Worm (Caenorhabditis elegans) whole organism, midembryonic: ENCODE data around the gene cyp-35C1.

Source experiments
- T22C8.4 ChIP-seq: fragments of 200-800 bp; sonication (Bioruptor generic); IDR thresholded peaks from 2 replicates; pipeline ENCODE4 v1.3.6; 2022; ENCODE audit warnings: missing genetic modification characterization, missing compliant biosample characterization
- cog-1 ChIP-seq: sonication (generic microtip); optimal IDR thresholded peaks from 2 replicates; lab custom pipeline; 2016; ENCODE audit warnings: missing genetic modification characterization, missing compliant biosample characterization
- flt-1 ChIP-seq: fragments of 200-800 bp; sonication (Bioruptor generic); IDR thresholded peaks from 2 replicates; pipeline ENCODE4 v1.3.6; 2022; ENCODE audit warnings: missing genetic modification characterization, missing compliant biosample characterization
- klf-2 ChIP-seq: fragments of 200-800 bp; sonication (Bioruptor generic); conservative IDR thresholded peaks from 2 replicates; pipeline ENCODE4 v1.3.6; 2022; ENCODE audit warnings: missing genetic modification reagents, missing genetic modification characterization, missing compliant biosample characterization
- med-1 ChIP-seq: sonication (generic microtip); optimal IDR thresholded peaks from 2 replicates; lab custom pipeline; 2017; ENCODE audit warnings: missing genetic modification characterization, mild to moderate bottlenecking, missing compliant biosample characterization, antibody characterized with exemption, missing genetic modification reagents; ENCODE audit not compliant: insufficient read depth
- ref-1 ChIP-seq: fragments of 200-800 bp; sonication (Bioruptor generic); conservative IDR thresholded peaks from 2 replicates; pipeline ENCODE4 v1.3.6; 2022; ENCODE audit warnings: missing genetic modification reagents, missing genetic modification characterization, missing compliant biosample characterization
- tab-1 ChIP-seq: fragments of 200-800 bp; sonication (Bioruptor generic); IDR thresholded peaks from 2 replicates; pipeline ENCODE4 v1.3.6; 2022; ENCODE audit warnings: missing genetic modification characterization, missing compliant biosample characterization
- ztf-23 ChIP-seq: fragments of 200-800 bp; sonication (Bioruptor generic); IDR thresholded peaks from 2 replicates; pipeline ENCODE4 v1.3.6; 2022; ENCODE audit warnings: missing genetic modification reagents, missing genetic modification characterization, missing compliant biosample characterization
- ztf-29 ChIP-seq: fragments of 200-800 bp; sonication (Bioruptor generic); IDR thresholded peaks from 2 replicates; pipeline ENCODE4 v1.3.6; 2022; ENCODE audit warnings: missing genetic modification reagents, missing genetic modification characterization, missing compliant biosample characterization

Gene cyp-35C1

DNA sequence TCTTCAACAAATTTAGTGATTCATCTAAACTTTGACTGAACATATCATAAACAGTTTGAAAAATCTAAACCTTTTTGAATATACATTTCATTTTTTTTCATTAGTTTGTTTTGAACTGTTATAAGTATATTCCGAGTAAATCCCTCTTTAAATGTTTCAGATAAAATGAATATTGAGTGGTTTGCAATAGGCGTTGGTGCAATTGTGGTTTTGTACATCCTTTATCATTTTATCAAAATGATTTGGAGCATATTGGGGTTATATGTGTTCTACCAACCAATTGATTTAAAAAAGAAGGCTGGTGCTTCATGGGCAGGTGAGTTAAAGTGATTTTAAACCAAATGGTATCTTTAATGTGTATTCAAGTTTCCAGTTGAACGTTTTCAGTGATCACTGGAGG is 6.2 kb upstream of the cyp-35C1 start, which contains the start of gene stdh-3:
stdh-3 (plus strand) TSS at position 166 of the 400 bp plus-strand sequence.
- TF ChIP-seq tab-1 (GFP tag; lab: Robert Waterston, UW) (no peak), cog-1 (tag; lab: Kevin White, UChicago) (no peak), ref-1 (GFP tag; lab: Robert Waterston, UW) (no peak), ztf-23 (GFP tag; lab: Robert Waterston, UW) (no peak), ztf-29 (GFP tag; lab: Robert Waterston, UW) (no peak), med-1 (GFP tag; lab: Kevin White, UChicago) (no peak)

DNA sequence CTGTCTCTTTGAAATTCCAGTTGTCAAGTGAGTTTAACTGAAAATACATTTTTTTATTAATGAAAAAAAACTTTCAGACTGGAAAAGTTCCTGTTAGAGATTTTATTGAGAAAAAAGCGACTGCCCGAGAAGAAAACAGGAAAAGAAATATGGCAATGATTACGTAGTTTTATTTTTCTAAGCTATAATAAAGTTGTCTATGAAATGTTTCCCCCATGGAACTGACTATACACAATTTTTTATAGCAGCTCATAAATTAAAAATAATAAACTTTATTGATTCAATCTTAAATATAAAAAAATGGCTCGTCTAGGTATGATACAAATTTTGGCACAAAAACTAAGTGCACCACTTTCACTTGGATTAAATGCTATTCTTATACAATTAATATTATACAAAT is 4.2 kb upstream of the cyp-35C1 start, which contains the start of gene C06B3.1:
C06B3.1 (plus strand) TSS at position 301 of the 400 bp plus-strand sequence.
- TF ChIP-seq flt-1 (GFP tag; lab: Robert Waterston, UW) (no peak), klf-2 (GFP tag; lab: Robert Waterston, UW) (no peak), med-1 (GFP tag; lab: Kevin White, UChicago) (no peak), cog-1 (tag; lab: Kevin White, UChicago) (no peak), T22C8.4 (GFP tag; lab: Robert Waterston, UW) (no peak), ref-1 (GFP tag; lab: Robert Waterston, UW) (no peak), ztf-29 (GFP tag; lab: Robert Waterston, UW) (no peak), tab-1 (GFP tag; lab: Robert Waterston, UW) (no peak), ztf-23 (GFP tag; lab: Robert Waterston, UW) (no peak)

DNA sequence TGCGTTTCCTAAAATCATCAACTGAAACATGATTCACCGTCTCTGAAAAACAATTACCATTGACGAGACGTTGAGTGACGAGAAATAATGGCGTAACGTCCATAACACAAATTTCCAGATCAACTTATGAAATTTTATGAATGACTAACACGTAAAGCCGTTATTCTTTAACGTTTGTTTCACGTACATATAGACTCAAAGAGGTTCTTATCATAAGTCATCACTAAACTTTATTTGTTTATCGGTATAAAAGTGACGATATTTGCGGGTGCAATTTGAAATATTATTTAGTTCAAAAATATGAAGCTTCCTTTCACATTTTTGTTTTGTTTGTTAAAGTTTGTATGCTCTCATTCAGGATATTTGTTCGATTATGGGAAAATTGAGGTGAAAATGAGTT is 926 bp upstream of the cyp-35C1 start, which contains the start of gene oac-3:
oac-3 (plus strand) TSS at position 301 of the 400 bp plus-strand sequence.
- TF ChIP-seq klf-2 (GFP tag; lab: Robert Waterston, UW) = no peak
- no peak for TF ChIP-seq ref-1 (GFP tag; lab: Robert Waterston, UW)
- TF ChIP-seq ztf-23 (GFP tag; lab: Robert Waterston, UW) = no peak
- TF ChIP-seq T22C8.4 (GFP tag; lab: Robert Waterston, UW) = no peak
- no peak for TF ChIP-seq cog-1 (tag; lab: Kevin White, UChicago)
- no peak for TF ChIP-seq flt-1 (GFP tag; lab: Robert Waterston, UW)
- no peak for TF ChIP-seq ztf-29 (GFP tag; lab: Robert Waterston, UW)
- no peak for TF ChIP-seq tab-1 (GFP tag; lab: Robert Waterston, UW)
- TF ChIP-seq med-1 (GFP tag; lab: Kevin White, UChicago) = no peak

DNA sequence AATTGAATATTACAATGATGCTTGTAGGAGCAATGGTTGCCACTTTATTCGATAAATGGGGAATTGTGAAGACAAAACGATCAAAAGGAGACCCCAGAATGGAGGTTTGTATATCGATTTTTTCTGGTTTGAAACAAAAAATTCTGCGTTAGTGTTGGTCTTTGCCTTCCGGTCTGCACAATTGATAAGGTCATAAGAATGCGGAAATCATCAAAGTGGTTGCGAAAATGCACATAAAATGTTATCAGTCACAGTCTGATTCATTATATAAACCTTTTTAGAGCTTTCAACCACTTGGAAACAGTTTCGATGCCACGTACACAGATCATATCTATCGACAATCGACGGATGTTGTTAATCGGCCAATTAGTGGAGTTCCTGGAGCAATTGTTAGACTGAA is 4.7 kb downstream of the cyp-35C1 start:
- TF ChIP-seq klf-2 (GFP tag; lab: Robert Waterston, UW) (no peak), ref-1 (GFP tag; lab: Robert Waterston, UW) (no peak), tab-1 (GFP tag; lab: Robert Waterston, UW) (no peak), cog-1 (tag; lab: Kevin White, UChicago) (no peak), T22C8.4 (GFP tag; lab: Robert Waterston, UW) (no peak), med-1 (GFP tag; lab: Kevin White, UChicago) (no peak), flt-1 (GFP tag; lab: Robert Waterston, UW) (no peak), ztf-23 (GFP tag; lab: Robert Waterston, UW) (no peak), ztf-29 (GFP tag; lab: Robert Waterston, UW) (no peak)

DNA sequence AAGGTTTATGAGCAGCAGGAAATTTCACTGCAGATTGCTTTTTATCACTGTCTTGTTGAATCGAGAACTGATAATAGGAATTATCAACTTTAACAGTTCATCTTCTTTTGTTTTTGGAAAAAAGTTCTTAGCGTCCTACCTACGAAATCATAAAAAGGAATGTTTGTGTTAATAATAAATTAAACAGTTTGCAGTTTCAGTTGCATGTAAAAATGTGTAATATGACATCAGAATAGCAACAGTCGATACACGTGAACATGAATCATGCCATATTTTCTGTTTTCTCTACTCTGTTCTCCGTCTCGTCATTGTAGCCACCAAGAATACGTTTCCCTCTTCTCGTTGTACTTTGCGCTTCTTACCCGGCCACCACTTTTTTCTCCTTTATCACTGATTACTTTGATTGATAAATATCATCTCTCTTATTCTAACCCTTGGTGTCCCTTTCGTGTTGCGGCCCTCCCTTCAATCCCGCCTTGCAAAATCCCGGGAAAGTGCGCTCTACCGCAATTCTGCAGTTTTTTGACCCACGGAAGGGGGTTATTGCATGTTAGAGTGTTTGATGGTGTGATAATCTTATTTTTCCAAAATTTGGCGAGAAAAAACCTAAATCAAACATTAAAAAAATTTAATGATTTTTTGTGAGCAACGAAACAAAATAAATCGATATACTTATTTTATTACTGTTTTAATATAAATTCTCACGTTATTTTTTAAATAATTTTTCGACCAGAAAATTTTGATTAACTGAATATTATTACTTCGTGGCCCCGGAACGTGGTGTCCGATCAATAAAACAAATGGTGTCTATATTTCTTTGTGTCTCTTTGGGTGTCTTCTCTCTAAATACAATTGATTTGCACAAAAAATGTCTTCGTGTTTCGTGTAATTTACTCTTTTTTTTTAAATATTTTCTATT is 5.6 kb downstream of the cyp-35C1 start, which contains the start of gene sptl-3:
sptl-3 (plus strand) TSS at position 869 of the 919 bp plus-strand sequence.
- TF ChIP-seq T22C8.4 (GFP tag; lab: Robert Waterston, UW) (no peak), cog-1 (tag; lab: Kevin White, UChicago) (no peak), tab-1 (GFP tag; lab: Robert Waterston, UW) (no peak), ztf-29 (GFP tag; lab: Robert Waterston, UW) (no peak), ztf-23 (GFP tag; lab: Robert Waterston, UW) (no peak)

DNA sequence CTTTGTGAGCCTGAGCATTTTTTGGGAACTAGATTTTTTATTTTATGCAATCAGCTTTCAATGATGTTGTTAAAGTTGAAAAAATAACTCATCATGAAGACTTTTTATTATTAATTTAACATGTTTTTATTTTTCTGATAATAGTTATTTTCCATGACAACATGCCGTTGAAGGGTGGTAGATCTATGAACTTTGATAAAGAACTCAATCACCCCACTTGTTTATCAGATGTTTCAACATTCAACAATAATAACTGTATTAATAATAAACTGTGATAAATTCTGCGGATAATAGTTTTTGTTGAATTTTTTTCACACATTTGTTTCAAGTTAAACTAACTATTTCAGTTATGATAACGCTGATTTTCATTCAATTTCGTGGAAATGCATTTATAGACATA is 6.8 kb downstream of the cyp-35C1 start:
- TF ChIP-seq ztf-23 (GFP tag; lab: Robert Waterston, UW) (no peak), cog-1 (tag; lab: Kevin White, UChicago) (no peak), flt-1 (GFP tag; lab: Robert Waterston, UW) (no peak), T22C8.4 (GFP tag; lab: Robert Waterston, UW) (no peak), ztf-29 (GFP tag; lab: Robert Waterston, UW) (no peak), klf-2 (GFP tag; lab: Robert Waterston, UW) (no peak), ref-1 (GFP tag; lab: Robert Waterston, UW) (no peak), tab-1 (GFP tag; lab: Robert Waterston, UW) (no peak), med-1 (GFP tag; lab: Kevin White, UChicago) (no peak)

DNA sequence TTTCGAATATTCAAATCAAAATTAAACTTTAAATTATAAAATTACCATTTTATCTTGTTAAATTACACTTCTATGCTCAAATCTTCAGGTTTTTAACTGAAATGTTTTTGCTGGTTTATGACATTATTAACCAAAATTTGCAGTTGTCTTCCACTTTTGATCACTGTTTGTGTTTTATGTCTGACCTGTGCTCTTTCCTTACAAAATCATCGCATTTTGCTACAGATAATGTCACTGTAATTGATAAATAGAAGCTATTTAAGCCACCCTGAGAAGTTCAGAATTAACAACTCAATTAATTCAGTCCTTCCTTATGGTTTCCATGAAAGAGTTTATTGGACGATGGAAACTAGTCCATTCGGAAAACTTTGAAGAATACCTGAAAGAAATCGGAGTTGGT is 7.8 kb downstream of the cyp-35C1 start, which contains the start of gene lbp-8:
lbp-8 (plus strand) TSS at position 301 of the 400 bp plus-strand sequence.
- TF ChIP-seq flt-1 (GFP tag; lab: Robert Waterston, UW) (no peak), T22C8.4 (GFP tag; lab: Robert Waterston, UW) (no peak), klf-2 (GFP tag; lab: Robert Waterston, UW) (no peak)

DNA sequence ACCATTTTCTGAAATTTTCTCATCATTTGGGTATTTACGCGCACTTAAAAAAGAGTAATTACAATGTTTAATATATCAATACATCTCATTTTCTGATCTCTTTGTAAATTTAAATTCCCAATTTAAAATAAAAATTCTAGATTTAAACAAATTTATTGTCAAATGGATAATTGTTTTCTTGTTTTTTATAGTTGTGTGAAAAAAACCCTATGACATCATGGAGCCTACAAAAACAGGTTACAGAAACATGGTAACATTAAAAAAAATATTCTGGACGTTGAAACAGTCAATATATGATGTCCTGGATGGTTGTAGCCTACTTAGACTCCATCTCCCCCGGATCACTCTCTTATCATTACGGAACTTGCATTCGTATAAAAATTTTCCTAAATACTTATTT is 8.8 kb downstream of the cyp-35C1 start, which contains the start of gene spp-12:
spp-12 (plus strand) TSS at position 301 of the 400 bp plus-strand sequence.
- no peak for TF ChIP-seq klf-2 (GFP tag; lab: Robert Waterston, UW)

DNA sequence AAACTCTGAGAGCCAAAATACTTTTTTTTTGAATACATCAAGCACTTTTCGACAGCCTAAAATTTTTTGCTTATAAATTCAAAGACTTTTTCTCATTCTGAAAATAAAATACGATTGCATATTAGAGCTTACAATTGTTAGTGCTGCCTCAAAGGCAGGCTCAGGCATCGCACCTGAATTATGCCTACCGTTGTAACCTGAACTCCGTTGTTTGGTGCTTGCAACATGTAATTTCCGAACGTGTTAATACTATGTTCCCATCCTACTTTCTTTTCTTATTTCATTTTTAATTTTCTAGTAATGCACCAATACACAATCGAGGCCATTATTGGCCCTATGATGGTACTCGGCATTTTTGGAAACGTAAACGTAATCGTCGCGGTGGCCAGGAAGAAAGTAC is 10.9 kb downstream of the cyp-35C1 start, which contains the start of gene srsx-19:
srsx-19 (plus strand) TSS at position 301 of the 400 bp plus-strand sequence.
- TF ChIP-seq tab-1 (GFP tag; lab: Robert Waterston, UW) (no peak), ztf-29 (GFP tag; lab: Robert Waterston, UW) (no peak), cog-1 (tag; lab: Kevin White, UChicago) (no peak), ztf-23 (GFP tag; lab: Robert Waterston, UW) (no peak), ref-1 (GFP tag; lab: Robert Waterston, UW) (no peak), flt-1 (GFP tag; lab: Robert Waterston, UW) (no peak), med-1 (GFP tag; lab: Kevin White, UChicago) (no peak), klf-2 (GFP tag; lab: Robert Waterston, UW) (no peak), T22C8.4 (GFP tag; lab: Robert Waterston, UW) (no peak)
